Fruit fly (Drosophila melanogaster) whole organism, embryonic: ENCODE data around the gene CG5853.
A peak's percentile ranks its signal among the peaks of the same experiment; 100 is the strongest.

ENCODE experiments used
- Adf1 ChIP-seq: fragments of 200-800 bp; sonication (Bioruptor generic); IDR thresholded peaks from 2 replicates; pipeline ENCODE4 v1.3.6; 2022; ENCODE audit warnings: missing biosample characterization, missing genetic modification characterization
- Atf-2 ChIP-seq: fragments of 200-800 bp; sonication (Bioruptor generic); optimal IDR thresholded peaks from 2 replicates; lab custom pipeline; 2016; ENCODE audit warnings: missing biosample characterization, missing genetic modification characterization
- B-H2 ChIP-seq: fragments of 200-800 bp; sonication (Bioruptor generic); optimal IDR thresholded peaks from 2 replicates; lab custom pipeline; 2018; ENCODE audit warnings: missing biosample characterization, mild to moderate bottlenecking, missing genetic modification characterization
- Bgb ChIP-seq: fragments of 200-800 bp; sonication (Bioruptor generic); IDR thresholded peaks from 2 replicates; pipeline ENCODE4 v1.3.6; 2022; ENCODE audit warnings: missing biosample characterization, missing genetic modification characterization; ENCODE audit not compliant: partially characterized antibody
- CG10209 ChIP-seq: fragments of 200-800 bp; sonication (Bioruptor generic); optimal IDR thresholded peaks from 3 replicates; lab custom pipeline; 2017; ENCODE audit warnings: missing biosample characterization, mild to moderate bottlenecking, missing genetic modification characterization, missing genetic modification reagents
- CG10267 ChIP-seq: fragments of 200-800 bp; sonication (Bioruptor generic); optimal IDR thresholded peaks from 2 replicates; lab custom pipeline; 2018; ENCODE audit warnings: missing biosample characterization, mild to moderate bottlenecking, missing genetic modification characterization, moderate library complexity
- CG11085 ChIP-seq: fragments of 200-800 bp; sonication (Bioruptor generic); IDR thresholded peaks from 2 replicates; pipeline ENCODE4 v1.3.6; 2022; ENCODE audit warnings: missing biosample characterization, missing genetic modification characterization
- CG12104 ChIP-seq: fragments of 200-800 bp; sonication (Bioruptor generic); optimal IDR thresholded peaks from 3 replicates; lab custom pipeline; 2016; ENCODE audit warnings: missing biosample characterization, missing genetic modification characterization
- CG15011 ChIP-seq: fragments of 200-800 bp; sonication (Bioruptor generic); optimal IDR thresholded peaks from 3 replicates; lab custom pipeline; 2018; ENCODE audit warnings: missing biosample characterization, mild to moderate bottlenecking, missing genetic modification characterization
- CG1647 ChIP-seq: fragments of 200-800 bp; sonication (Bioruptor generic); optimal IDR thresholded peaks from 3 replicates; lab custom pipeline; 2016; ENCODE audit warnings: missing biosample characterization, missing genetic modification characterization
- CG16815 ChIP-seq: fragments of 200-800 bp; sonication (Bioruptor generic); optimal IDR thresholded peaks from 3 replicates; lab custom pipeline; 2017; ENCODE audit warnings: missing biosample characterization, mild to moderate bottlenecking, missing genetic modification characterization
- CG17328 ChIP-seq: fragments of 200-800 bp; sonication (Bioruptor generic); IDR thresholded peaks from 2 replicates; pipeline ENCODE4 v1.3.6; 2022; ENCODE audit warnings: missing biosample characterization, missing genetic modification characterization
- CG2202 ChIP-seq: fragments of 200-800 bp; sonication (Bioruptor generic); optimal IDR thresholded peaks from 2 replicates; lab custom pipeline; 2018; ENCODE audit warnings: missing biosample characterization, mild to moderate bottlenecking, missing genetic modification characterization
- CG31365 ChIP-seq: fragments of 200-800 bp; sonication (Bioruptor generic); optimal IDR thresholded peaks from 2 replicates; lab custom pipeline; 2018; ENCODE audit warnings: missing biosample characterization, mild to moderate bottlenecking, missing genetic modification characterization
- CG4617 ChIP-seq: fragments of 200-800 bp; sonication (Bioruptor generic); optimal IDR thresholded peaks from 3 replicates; lab custom pipeline; 2016; ENCODE audit warnings: missing biosample characterization, missing genetic modification characterization, borderline replicate concordance
- CG5245 ChIP-seq: fragments of 200-800 bp; sonication (Bioruptor generic); optimal IDR thresholded peaks from 3 replicates; lab custom pipeline; 2016; ENCODE audit warnings: missing biosample characterization, missing genetic modification characterization
- CG6654 ChIP-seq: fragments of 200-800 bp; sonication (Bioruptor generic); optimal IDR thresholded peaks from 2 replicates; lab custom pipeline; 2017; ENCODE audit warnings: missing biosample characterization, mild to moderate bottlenecking, missing genetic modification characterization
- CG6683 ChIP-seq: fragments of 200-800 bp; sonication (Bioruptor generic); optimal IDR thresholded peaks from 2 replicates; lab custom pipeline; 2017; ENCODE audit warnings: missing biosample characterization, mild to moderate bottlenecking, missing genetic modification characterization, missing genetic modification reagents
- CG6765 ChIP-seq: fragments of 200-800 bp; sonication (Bioruptor generic); optimal IDR thresholded peaks from 3 replicates; lab custom pipeline; 2017; ENCODE audit warnings: missing biosample characterization, mild to moderate bottlenecking, missing genetic modification characterization
- CG6813 ChIP-seq: fragments of 200-800 bp; sonication (Bioruptor generic); optimal IDR thresholded peaks from 2 replicates; lab custom pipeline; 2017; ENCODE audit warnings: missing biosample characterization, missing genetic modification characterization, mild to moderate bottlenecking, moderate library complexity, missing genetic modification reagents
- CG6854 ChIP-seq: fragments of 200-800 bp; sonication (Bioruptor generic); optimal IDR thresholded peaks from 3 replicates; lab custom pipeline; 2017; ENCODE audit warnings: missing biosample characterization, mild to moderate bottlenecking, missing genetic modification characterization
- CG9609 ChIP-seq: fragments of 200-800 bp; sonication (Bioruptor generic); optimal IDR thresholded peaks from 3 replicates; lab custom pipeline; 2016; ENCODE audit warnings: missing biosample characterization, missing genetic modification characterization
- Dp ChIP-seq: fragments of 200-800 bp; sonication (Bioruptor generic); optimal IDR thresholded peaks from 2 replicates; lab custom pipeline; 2018; ENCODE audit warnings: missing biosample characterization, mild to moderate bottlenecking, missing genetic modification characterization, moderate library complexity
- Fer3 ChIP-seq: fragments of 200-800 bp; sonication (Bioruptor generic); optimal IDR thresholded peaks from 2 replicates; lab custom pipeline; 2018; ENCODE audit warnings: missing biosample characterization, mild to moderate bottlenecking, missing genetic modification characterization, moderate library complexity
- Hr78 ChIP-seq, 2 experiments: fragments of 200-800 bp in 1 of 2; fragments of >200 bp in 1 of 2; sonication (Bioruptor generic) in 1 of 2; optimal IDR thresholded peaks; 2 replicates each; lab custom pipeline; 2017 to 2019; ENCODE audit warnings: missing biosample characterization in 2 of 2, missing genetic modification characterization in 2 of 2, mild to moderate bottlenecking in 1 of 2, moderate library complexity in 1 of 2
- Lim3 ChIP-seq: fragments of 200-800 bp; sonication (Bioruptor generic); IDR thresholded peaks from 2 replicates; pipeline ENCODE4 v1.3.6; 2022; ENCODE audit warnings: missing biosample characterization, missing genetic modification characterization
- NC2α ChIP-seq: fragments of 200-800 bp; sonication (Bioruptor generic); optimal IDR thresholded peaks from 2 replicates; lab custom pipeline; 2016; ENCODE audit warnings: missing biosample characterization, missing genetic modification characterization
- NFAT ChIP-seq: fragments of 200-800 bp; sonication (Bioruptor generic); IDR thresholded peaks from 2 replicates; pipeline ENCODE4 v1.3.6; 2022; ENCODE audit warnings: missing biosample characterization, missing genetic modification characterization
- Neu2 ChIP-seq: fragments of 200-800 bp; sonication (Bioruptor generic); optimal IDR thresholded peaks from 3 replicates; lab custom pipeline; 2016; ENCODE audit warnings: missing biosample characterization, missing genetic modification characterization, borderline replicate concordance
- Nf-YB ChIP-seq: fragments of 200-800 bp; sonication (Bioruptor generic); optimal IDR thresholded peaks from 3 replicates; lab custom pipeline; 2019; ENCODE audit warnings: missing biosample characterization, mild to moderate bottlenecking, missing genetic modification characterization, moderate library complexity
- Poxn ChIP-seq: fragments of 200-800 bp; sonication (Bioruptor generic); IDR thresholded peaks from 2 replicates; pipeline ENCODE4 v1.3.6; 2022; ENCODE audit warnings: missing biosample characterization, missing genetic modification characterization
- Rfx ChIP-seq: fragments of 200-800 bp; sonication (Bioruptor generic); IDR thresholded peaks from 2 replicates; pipeline ENCODE4 v1.3.6; 2022; ENCODE audit warnings: missing biosample characterization, missing genetic modification characterization
- Six4 ChIP-seq: fragments of 200-800 bp; sonication (Bioruptor generic); optimal IDR thresholded peaks from 2 replicates; lab custom pipeline; 2016; ENCODE audit warnings: missing biosample characterization, missing genetic modification characterization
- Spps ChIP-seq: fragments of 200-800 bp; sonication (Bioruptor generic); optimal IDR thresholded peaks from 2 replicates; lab custom pipeline; 2018; ENCODE audit warnings: missing biosample characterization, mild to moderate bottlenecking, missing genetic modification characterization
- TFAM ChIP-seq: fragments of 200-800 bp; sonication (Bioruptor generic); optimal IDR thresholded peaks from 2 replicates; lab custom pipeline; 2017; ENCODE audit warnings: missing biosample characterization, missing genetic modification characterization, inconsistent platforms
- Trl ChIP-seq, 3 experiments: fragments of >200 bp in 2 of 3; fragments of 200-800 bp in 1 of 3; sonication (Bioruptor generic) in 1 of 3; optimal IDR thresholded peaks; 2 replicates in 1 of 3; 3 replicates in 2 of 3; lab custom pipeline; 2016 to 2017; ENCODE audit warnings: missing biosample characterization in 1 of 3, missing genetic modification characterization in 1 of 3
- Vsx1 ChIP-seq: fragments of 200-800 bp; sonication (Bioruptor generic); optimal IDR thresholded peaks from 2 replicates; lab custom pipeline; 2017; ENCODE audit warnings: missing biosample characterization, mild to moderate bottlenecking, missing genetic modification characterization, missing genetic modification reagents
- bab2 ChIP-seq: fragments of 200-800 bp; sonication (Bioruptor generic); optimal IDR thresholded peaks from 2 replicates; lab custom pipeline; 2016; ENCODE audit warnings: missing biosample characterization, missing genetic modification characterization
- bcd ChIP-seq: fragments of 200-800 bp; sonication (Bioruptor generic); optimal IDR thresholded peaks from 2 replicates; lab custom pipeline; 2017; ENCODE audit warnings: missing biosample characterization, mild to moderate bottlenecking, missing genetic modification characterization
- cato ChIP-seq: fragments of 200-800 bp; sonication (Bioruptor generic); optimal IDR thresholded peaks from 2 replicates; lab custom pipeline; 2016; ENCODE audit warnings: missing biosample characterization, missing genetic modification characterization, borderline replicate concordance
- fd3F ChIP-seq: fragments of 200-800 bp; sonication (Bioruptor generic); optimal IDR thresholded peaks from 2 replicates; lab custom pipeline; 2018; ENCODE audit warnings: missing biosample characterization, mild to moderate bottlenecking, missing genetic modification characterization, moderate library complexity
- gcm2 ChIP-seq: fragments of 200-800 bp; sonication (Bioruptor generic); optimal IDR thresholded peaks from 2 replicates; lab custom pipeline; 2016; ENCODE audit warnings: missing biosample characterization, missing genetic modification characterization
- ham ChIP-seq: fragments of 200-800 bp; sonication (Bioruptor generic); IDR thresholded peaks from 2 replicates; pipeline ENCODE4 v1.3.6; 2022; ENCODE audit warnings: missing biosample characterization, missing genetic modification characterization
- kay ChIP-seq: fragments of 200-800 bp; sonication (Bioruptor generic); optimal IDR thresholded peaks from 2 replicates; lab custom pipeline; 2016; ENCODE audit warnings: missing biosample characterization, missing genetic modification characterization
- lov ChIP-seq, 2 experiments: fragments of 200-800 bp in 1 of 2; fragments of >200 bp in 1 of 2; sonication (Bioruptor generic) in 1 of 2; IDR thresholded peaks in 1 of 2; optimal IDR thresholded peaks in 1 of 2; 2 replicates in 1 of 2; 3 replicates in 1 of 2; pipeline versions ENCODE4 v1.3.6 to Lab custom; 2017 to 2022; ENCODE audit warnings: missing biosample characterization in 1 of 2, missing genetic modification characterization in 1 of 2
- mld ChIP-seq: fragments of 200-800 bp; sonication (Bioruptor generic); IDR thresholded peaks from 3 replicates; pipeline ENCODE4 v1.3.6; 2022; ENCODE audit warnings: missing biosample characterization, missing genetic modification characterization; ENCODE audit not compliant: partially characterized antibody
- pzg ChIP-seq: fragments of 200-800 bp; sonication (Bioruptor generic); optimal IDR thresholded peaks from 3 replicates; lab custom pipeline; 2018; ENCODE audit warnings: missing biosample characterization, mild to moderate bottlenecking, missing genetic modification characterization, moderate library complexity
- tio ChIP-seq: fragments of 200-800 bp; sonication (Bioruptor generic); optimal IDR thresholded peaks from 2 replicates; lab custom pipeline; 2017; ENCODE audit warnings: missing biosample characterization, missing genetic modification characterization, inconsistent platforms
- twi ChIP-seq: fragments of 200-800 bp; optimal IDR thresholded peaks from 2 replicates; lab custom pipeline; 2019; ENCODE audit warnings: missing biosample characterization, mild to moderate bottlenecking, missing genetic modification characterization, moderate library complexity
- vnd ChIP-seq: fragments of 200-800 bp; sonication (Bioruptor generic); IDR thresholded peaks from 3 replicates; pipeline ENCODE4 v1.3.6; 2022; ENCODE audit warnings: missing biosample characterization, missing genetic modification characterization; ENCODE audit not compliant: partially characterized antibody

The CG5853 gene

dm6 chr2L:9893183-9893582 lies 54.3 kb downstream of the CG5853 start, which contains the start of gene mtDNA-helicase (continued):
- TF ChIP-seq NC2α (GFP tag; lab: Kevin White, UChicago) (no peak), vnd (GFP tag; lab: Robert Waterston, UW) (0 out of 3 replicates have a peak, but pooled peaks have one; percentile 41), fd3F (GFP tag; lab: Kevin White, UChicago) (no peak), CG2202 (tag; lab: Kevin White, UChicago) (no peak), Hr78 (GFP tag; optimal IDR thresholded peaks at IDR 0.05; lab: Kevin White, UChicago) (no peak), tio (no peak), CG10267 (tag; lab: Kevin White, UChicago) (peak; percentile 9), kay (GFP tag; lab: Kevin White, UChicago) (no peak), CG9609 (GFP tag; lab: Kevin White, UChicago) (no peak), Neu2 (no peak), Lim3 (GFP tag; lab: Robert Waterston, UW) (no peak), Poxn (no peak), CG6654 (no peak), cato (GFP tag; lab: Kevin White, UChicago) (no peak), bcd (GFP tag; lab: Kevin White, UChicago) (no peak), CG16815 (GFP tag; lab: Kevin White, UChicago) (no peak), CG4617 (no peak), CG12104 (GFP tag; lab: Kevin White, UChicago) (no peak), TFAM (GFP tag; lab: Kevin White, UChicago) (no peak), CG5245 (GFP tag; lab: Kevin White, UChicago) (no peak), CG11085 (GFP tag; lab: Robert Waterston, UW) (no peak), CG31365 (no peak), Trl (optimal IDR thresholded peaks at IDR 0.05; lab: Kevin White, UChicago) (no peak), Trl (GFP tag; optimal IDR thresholded peaks at IDR 0.05; lab: Kevin White, UChicago) (no peak), Atf-2 (no peak), Adf1 (no peak), B-H2 (GFP tag; lab: Kevin White, UChicago) (no peak), CG10209 (GFP tag; lab: Kevin White, UChicago) (no peak), CG1647 (GFP tag; lab: Kevin White, UChicago) (no peak), ham (GFP tag; lab: Robert Waterston, UW) (no peak), CG6854 (no peak), Spps (tag; lab: Kevin White, UChicago) (no peak), Six4 (GFP tag; lab: Kevin White, UChicago) (no peak), CG6813 (GFP tag; lab: Kevin White, UChicago) (no peak), twi (tag; lab: Kevin White, UChicago) (no peak), CG17328 (no peak), NFAT (GFP tag; lab: Robert Waterston, UW) (no peak), mld (no peak), pzg (peak; percentile 36), gcm2 (GFP tag; lab: Kevin White, UChicago) (no peak), Dp (GFP tag; lab: Kevin White, UChicago) (peak; percentile 86), Nf-YB (GFP tag; lab: Kevin White, UChicago) (no peak), bab2 (no peak), Vsx1 (GFP tag; lab: Kevin White, UChicago) (no peak), CG15011 (no peak), lov (optimal IDR thresholded peaks at IDR 0.05; lab: Kevin White, UChicago) (no peak), lov (GFP tag; IDR thresholded peaks at IDR 0.05; lab: Robert Waterston, UW) (no peak), CG6765 (no peak), CG6683 (no peak), Fer3 (tag; lab: Kevin White, UChicago) (no peak), Bgb (peak; percentile 57), Rfx (no peak)
